Fruit fly (Drosophila melanogaster) whole organism, embryonic: ENCODE results near the gene NdufA3.
A peak's percentile ranks its signal among the peaks of the same experiment; 100 is the strongest.

Source experiments
- Blimp-1 ChIP-seq: fragments of 200-800 bp; sonication (Bioruptor generic); optimal IDR thresholded peaks from 3 replicates; lab custom pipeline; 2018; ENCODE audit warnings: missing biosample characterization, missing genetic modification characterization, mild to moderate bottlenecking, moderate library complexity, missing genetic modification reagents
- C15 ChIP-seq: fragments of 200-800 bp; sonication (Bioruptor generic); IDR thresholded peaks from 3 replicates; pipeline ENCODE4 v1.3.6; 2022; ENCODE audit warnings: missing biosample characterization, missing genetic modification characterization
- CG10147 ChIP-seq: fragments of 200-800 bp; sonication (Bioruptor generic); optimal IDR thresholded peaks from 2 replicates; lab custom pipeline; 2019; ENCODE audit warnings: missing biosample characterization, mild to moderate bottlenecking, missing genetic modification characterization, moderate library complexity
- CG10321 ChIP-seq: fragments of 200-800 bp; sonication (Bioruptor generic); IDR thresholded peaks from 2 replicates; pipeline ENCODE4 v1.3.6; 2022; ENCODE audit warnings: missing biosample characterization, missing genetic modification characterization
- CG10979 ChIP-seq: fragments of 200-800 bp; sonication (Bioruptor generic); optimal IDR thresholded peaks from 2 replicates; lab custom pipeline; 2018; ENCODE audit warnings: missing biosample characterization, mild to moderate bottlenecking, missing genetic modification characterization, moderate library complexity
- CG13287 ChIP-seq: fragments of 200-800 bp; sonication (Bioruptor generic); IDR thresholded peaks from 2 replicates; pipeline ENCODE4 v1.3.6; 2022; ENCODE audit warnings: missing biosample characterization, missing genetic modification characterization; ENCODE audit not compliant: partially characterized antibody
- CG13894 ChIP-seq: fragments of 200-800 bp; sonication (Bioruptor generic); optimal IDR thresholded peaks from 3 replicates; lab custom pipeline; 2018; ENCODE audit warnings: missing biosample characterization, mild to moderate bottlenecking, missing genetic modification characterization, moderate library complexity
- CG14667 ChIP-seq: fragments of 200-800 bp; sonication (Bioruptor generic); IDR thresholded peaks from 2 replicates; pipeline ENCODE4 v1.3.6; 2022; ENCODE audit warnings: missing biosample characterization, missing genetic modification characterization
- CG14860 ChIP-seq: fragments of 200-800 bp; sonication (Bioruptor generic); IDR thresholded peaks from 3 replicates; pipeline ENCODE4 v1.3.6; 2022; ENCODE audit warnings: missing biosample characterization, missing genetic modification characterization; ENCODE audit not compliant: partially characterized antibody
- CG15514 ChIP-seq: fragments of 200-800 bp; sonication (Bioruptor generic); optimal IDR thresholded peaks from 3 replicates; lab custom pipeline; 2017; ENCODE audit warnings: missing biosample characterization, missing genetic modification characterization, mild to moderate bottlenecking, moderate library complexity, missing genetic modification reagents
- CG2116 ChIP-seq: fragments of 200-800 bp; sonication (Bioruptor generic); optimal IDR thresholded peaks from 3 replicates; lab custom pipeline; 2018; ENCODE audit warnings: missing biosample characterization, mild to moderate bottlenecking, missing genetic modification characterization
- CG2712 ChIP-seq: fragments of 200-800 bp; optimal IDR thresholded peaks from 3 replicates; lab custom pipeline; 2019; ENCODE audit warnings: missing biosample characterization, mild to moderate bottlenecking, missing genetic modification characterization, moderate library complexity
- CG34224 ChIP-seq: fragments of 200-800 bp; sonication (Bioruptor generic); IDR thresholded peaks from 3 replicates; pipeline ENCODE4 v1.3.6; 2022; ENCODE audit warnings: missing biosample characterization, missing genetic modification characterization; ENCODE audit not compliant: partially characterized antibody
- CG3995 ChIP-seq: fragments of 200-800 bp; sonication (Bioruptor generic); optimal IDR thresholded peaks from 3 replicates; lab custom pipeline; 2016; ENCODE audit warnings: missing biosample characterization, missing genetic modification characterization
- CG4617 ChIP-seq: fragments of 200-800 bp; sonication (Bioruptor generic); optimal IDR thresholded peaks from 3 replicates; lab custom pipeline; 2016; ENCODE audit warnings: missing biosample characterization, missing genetic modification characterization, borderline replicate concordance
- CG5245 ChIP-seq: fragments of 200-800 bp; sonication (Bioruptor generic); optimal IDR thresholded peaks from 3 replicates; lab custom pipeline; 2016; ENCODE audit warnings: missing biosample characterization, missing genetic modification characterization
- CG6791 ChIP-seq: fragments of 200-800 bp; sonication (Bioruptor generic); IDR thresholded peaks from 3 replicates; pipeline ENCODE4 v1.3.6; 2022; ENCODE audit warnings: missing biosample characterization, missing genetic modification characterization; ENCODE audit not compliant: partially characterized antibody
- CG7963 ChIP-seq: fragments of 200-800 bp; sonication (Bioruptor generic); IDR thresholded peaks from 3 replicates; pipeline ENCODE4 v1.3.6; 2022; ENCODE audit warnings: missing biosample characterization, missing genetic modification characterization; ENCODE audit not compliant: partially characterized antibody
- CG9437 ChIP-seq: fragments of 200-800 bp; sonication (Bioruptor generic); optimal IDR thresholded peaks from 2 replicates; lab custom pipeline; 2018; ENCODE audit warnings: missing biosample characterization, mild to moderate bottlenecking, missing genetic modification characterization
- CG9932 ChIP-seq: fragments of 200-800 bp; sonication (Bioruptor generic); IDR thresholded peaks from 2 replicates; pipeline ENCODE4 v1.3.6; 2022; ENCODE audit warnings: missing biosample characterization, missing genetic modification characterization
- Dll ChIP-seq: fragments of 200-800 bp; sonication (Bioruptor generic); IDR thresholded peaks from 4 replicates; pipeline ENCODE4 v1.3.6; 2022; ENCODE audit warnings: missing biosample characterization, missing genetic modification characterization; ENCODE audit not compliant: partially characterized antibody
- MBD-R2 ChIP-seq: fragments of 200-800 bp; sonication (Bioruptor generic); IDR thresholded peaks from 2 replicates; pipeline ENCODE4 v1.3.6; 2022; ENCODE audit warnings: missing biosample characterization, missing genetic modification characterization
- Opbp ChIP-seq: fragments of 200-800 bp; sonication (Bioruptor generic); IDR thresholded peaks from 3 replicates; pipeline ENCODE4 v1.3.6; 2022; ENCODE audit warnings: missing biosample characterization, missing genetic modification characterization; ENCODE audit not compliant: partially characterized antibody
- Pdp1 ChIP-seq, 2 experiments: fragments of 200-800 bp; sonication (Bioruptor generic); optimal IDR thresholded peaks; 3 replicates each; lab custom pipeline; 2016; ENCODE audit warnings: missing biosample characterization in 2 of 2, missing genetic modification characterization in 2 of 2, mild to moderate bottlenecking in 1 of 2, moderate library complexity in 1 of 2
- Scr ChIP-seq: fragments of 200-800 bp; sonication (Bioruptor generic); IDR thresholded peaks from 2 replicates; pipeline ENCODE4 v1.3.6; 2022; ENCODE audit warnings: missing biosample characterization, missing genetic modification characterization; ENCODE audit not compliant: partially characterized antibody
- ap ChIP-seq: fragments of 200-800 bp; sonication (Bioruptor generic); IDR thresholded peaks from 2 replicates; pipeline ENCODE4 v1.3.6; 2022; ENCODE audit warnings: missing biosample characterization, missing genetic modification characterization
- dimm ChIP-seq: fragments of 200-800 bp; sonication (Bioruptor generic); IDR thresholded peaks from 2 replicates; pipeline ENCODE4 v1.3.6; 2022; ENCODE audit warnings: missing biosample characterization, missing genetic modification characterization
- ems ChIP-seq: fragments of 200-800 bp; sonication (Bioruptor generic); optimal IDR thresholded peaks from 3 replicates; lab custom pipeline; 2016; ENCODE audit warnings: missing biosample characterization, missing genetic modification characterization
- esg ChIP-seq: fragments of 200-800 bp; sonication (Bioruptor generic); conservative IDR thresholded peaks from 2 replicates; pipeline ENCODE4 v1.3.6; 2022; ENCODE audit warnings: missing biosample characterization, missing genetic modification characterization
- ewg ChIP-seq: fragments of 200-800 bp; sonication (Bioruptor generic); optimal IDR thresholded peaks from 3 replicates; lab custom pipeline; 2017; ENCODE audit warnings: mild to moderate bottlenecking, missing biosample characterization, missing genetic modification reagents, missing genetic modification characterization
- exex ChIP-seq: fragments of 200-800 bp; sonication (Bioruptor generic); optimal IDR thresholded peaks from 4 replicates; lab custom pipeline; 2018; ENCODE audit warnings: missing biosample characterization, mild to moderate bottlenecking, missing genetic modification characterization, moderate library complexity
- fu2 ChIP-seq: fragments of 200-800 bp; sonication (Bioruptor generic); optimal IDR thresholded peaks from 2 replicates; lab custom pipeline; 2016; ENCODE audit warnings: missing biosample characterization, missing genetic modification characterization
- gfzf ChIP-seq: fragments of 200-800 bp; sonication (Bioruptor generic); optimal IDR thresholded peaks from 2 replicates; lab custom pipeline; 2016; ENCODE audit warnings: missing biosample characterization, mild to moderate bottlenecking, missing genetic modification characterization, moderate library complexity
- hb ChIP-seq: fragments of 200-800 bp; sonication (Bioruptor generic); IDR thresholded peaks from 3 replicates; pipeline ENCODE4 v1.3.6; 2022; ENCODE audit warnings: missing biosample characterization, missing genetic modification characterization; ENCODE audit not compliant: partially characterized antibody
- insv ChIP-seq, 2 experiments: fragments of 200-800 bp; sonication (Bioruptor generic); optimal IDR thresholded peaks; 3 replicates each; lab custom pipeline; 2016 to 2018; ENCODE audit warnings: missing biosample characterization in 2 of 2, missing genetic modification characterization in 2 of 2
- knrl ChIP-seq: fragments of 200-800 bp; sonication (Bioruptor generic); IDR thresholded peaks from 3 replicates; pipeline ENCODE4 v1.3.6; 2022; ENCODE audit warnings: missing biosample characterization, missing genetic modification characterization; ENCODE audit not compliant: partially characterized antibody
- nerfin-2 ChIP-seq: fragments of 200-800 bp; sonication (Bioruptor generic); IDR thresholded peaks from 2 replicates; pipeline ENCODE4 v1.3.6; 2022; ENCODE audit warnings: missing biosample characterization, missing genetic modification characterization; ENCODE audit not compliant: partially characterized antibody
- onecut ChIP-seq: fragments of 200-800 bp; sonication (Bioruptor generic); IDR thresholded peaks from 2 replicates; pipeline ENCODE4 v1.3.6; 2022; ENCODE audit warnings: missing biosample characterization, missing genetic modification characterization
- peb ChIP-seq: fragments of 200-800 bp; sonication (Bioruptor generic); IDR thresholded peaks from 2 replicates; pipeline ENCODE4 v1.3.6; 2022; ENCODE audit warnings: missing biosample characterization, missing genetic modification characterization
- row ChIP-seq: fragments of 200-800 bp; sonication (Bioruptor generic); IDR thresholded peaks from 3 replicates; pipeline ENCODE4 v1.3.6; 2022; ENCODE audit warnings: missing biosample characterization, missing genetic modification characterization
- run ChIP-seq: fragments of 200-800 bp; sonication (Bioruptor generic); optimal IDR thresholded peaks from 3 replicates; lab custom pipeline; 2018; ENCODE audit warnings: missing biosample characterization, mild to moderate bottlenecking, missing genetic modification characterization
- slbo ChIP-seq: fragments of 200-800 bp; sonication (Bioruptor generic); IDR thresholded peaks from 2 replicates; pipeline ENCODE4 v1.3.6; 2022; ENCODE audit warnings: missing biosample characterization, missing genetic modification characterization
- stwl ChIP-seq: fragments of 200-800 bp; sonication (Bioruptor generic); optimal IDR thresholded peaks from 3 replicates; lab custom pipeline; 2018; ENCODE audit warnings: missing biosample characterization, mild to moderate bottlenecking, missing genetic modification characterization, moderate library complexity
- tna ChIP-seq: fragments of 200-800 bp; sonication (Bioruptor generic); IDR thresholded peaks from 2 replicates; pipeline ENCODE4 v1.3.6; 2022; ENCODE audit warnings: missing biosample characterization, missing genetic modification characterization; ENCODE audit not compliant: partially characterized antibody
- trem ChIP-seq: fragments of 200-800 bp; optimal IDR thresholded peaks from 3 replicates; lab custom pipeline; 2019; ENCODE audit warnings: missing biosample characterization, mild to moderate bottlenecking, missing genetic modification characterization, moderate library complexity
- vnd ChIP-seq: fragments of 200-800 bp; sonication (Bioruptor generic); IDR thresholded peaks from 3 replicates; pipeline ENCODE4 v1.3.6; 2022; ENCODE audit warnings: missing biosample characterization, missing genetic modification characterization; ENCODE audit not compliant: partially characterized antibody
- wek ChIP-seq: fragments of 200-800 bp; sonication (Bioruptor generic); optimal IDR thresholded peaks from 3 replicates; lab custom pipeline; 2018; ENCODE audit warnings: missing biosample characterization, mild to moderate bottlenecking, missing genetic modification characterization, moderate library complexity
- zen2 ChIP-seq: fragments of 200-800 bp; sonication (Bioruptor generic); IDR thresholded peaks from 3 replicates; pipeline ENCODE4 v1.3.6; 2022; ENCODE audit warnings: missing biosample characterization, missing genetic modification characterization; ENCODE audit not compliant: partially characterized antibody

Gene NdufA3

DNA sequence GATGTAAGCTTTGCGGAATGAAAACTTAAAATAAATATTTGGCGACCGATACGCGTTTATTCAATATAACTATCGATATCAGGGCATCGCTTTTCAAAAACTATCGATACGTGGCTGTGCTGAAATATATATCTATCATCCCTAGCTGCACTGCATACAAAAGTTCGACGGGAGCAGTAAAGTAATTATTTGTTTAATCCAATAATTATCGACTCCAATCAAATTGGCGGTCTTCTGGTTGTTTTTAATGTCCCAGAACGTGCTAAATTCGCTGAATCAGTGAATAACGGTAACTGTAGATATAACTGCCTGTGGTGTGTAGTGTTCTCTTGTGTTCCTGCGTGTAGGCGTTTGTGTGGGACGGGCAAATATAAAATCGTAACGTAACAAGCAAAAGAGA lies 3.3 kb upstream of the NdufA3 start, which contains the start of gene mei-P26 (continued):
- TF ChIP-seq stwl (tag; lab: Kevin White, UChicago) (peak; percentile 45), CG15514 (GFP tag; lab: Kevin White, UChicago) (peak; percentile 21), CG7963 (GFP tag; lab: Robert Waterston, UW) (peak; percentile 84), CG10979 (tag; lab: Kevin White, UChicago) (no peak), CG34224 (GFP tag; lab: Robert Waterston, UW) (peak; percentile 82), exex (tag; lab: Kevin White, UChicago) (peak; percentile 17), peb (GFP tag; lab: Robert Waterston, UW) (no peak), insv (GFP tag; optimal IDR thresholded peaks at IDR 0.05; lab: Kevin White, UChicago) (no peak), CG9932 (GFP tag; lab: Robert Waterston, UW) (peak; percentile 17; the same call in 1 of the 2 replicates), Blimp-1 (GFP tag; lab: Kevin White, UChicago) (no peak), CG9437 (GFP tag; lab: Kevin White, UChicago) (peak; percentile 44), CG10321 (GFP tag; lab: Robert Waterston, UW) (no peak), CG13287 (peak; percentile 86), Pdp1 (GFP tag; optimal IDR thresholded peaks at IDR 0.05; lab: Kevin White, UChicago) (peak in 1 of 2 experiments; percentile 26), Dll (peak; percentile 79), row (GFP tag; lab: Robert Waterston, UW) (peak; percentile 49; the same call in 2 of the 3 replicates), CG13894 (tag; lab: Kevin White, UChicago) (peak; percentile 38), Opbp (peak; percentile 87), CG2712 (tag; lab: Kevin White, UChicago) (peak; percentile 22), trem (tag; lab: Kevin White, UChicago) (peak; percentile 33), CG10147 (no peak), vnd (GFP tag; lab: Robert Waterston, UW) (peak; percentile 75), ewg (no peak), C15 (no peak), tna (peak; percentile 72), zen2 (peak; percentile 79), onecut (GFP tag; lab: Robert Waterston, UW) (no peak), ap (no peak), slbo (GFP tag; lab: Robert Waterston, UW) (no peak), CG6791 (GFP tag; lab: Robert Waterston, UW) (peak; percentile 88), MBD-R2 (GFP tag; lab: Robert Waterston, UW) (no peak), ems (GFP tag; lab: Kevin White, UChicago) (no peak), CG14860 (GFP tag; lab: Robert Waterston, UW) (peak; percentile 76), fu2 (GFP tag; lab: Kevin White, UChicago) (no peak), Scr (GFP tag; lab: Robert Waterston, UW) (peak; percentile 85), hb (GFP tag; lab: Robert Waterston, UW) (peak; percentile 81), run (tag; lab: Kevin White, UChicago) (no peak), CG2116 (GFP tag; lab: Kevin White, UChicago) (peak; percentile 36), gfzf (GFP tag; lab: Kevin White, UChicago) (peak; percentile 0), dimm (GFP tag; lab: Robert Waterston, UW) (no peak), CG3995 (GFP tag; lab: Kevin White, UChicago) (peak; percentile 51), wek (no peak), esg (GFP tag; lab: Robert Waterston, UW) (no peak), CG4617 (GFP tag; lab: Kevin White, UChicago) (peak; percentile 6), knrl (GFP tag; lab: Robert Waterston, UW) (peak; percentile 83), nerfin-2 (GFP tag; lab: Robert Waterston, UW) (peak; percentile 73), CG14667 (GFP tag; lab: Robert Waterston, UW) (no peak), CG5245 (GFP tag; lab: Kevin White, UChicago) (no peak)
